Worm (Caenorhabditis elegans) whole organism, young adult: Measurements from ENCODE around the gene bca-1.

Experiments
- B0019.2 ChIP-seq: fragments of 200-800 bp; sonication (Bioruptor generic); conservative IDR thresholded peaks from 2 replicates; pipeline ENCODE4 v1.3.6; 2022; ENCODE audit warnings: missing genetic modification reagents, missing genetic modification characterization, missing compliant biosample characterization
- B0336.3 ChIP-seq: fragments of 200-800 bp; sonication (Bioruptor generic); IDR thresholded peaks from 2 replicates; pipeline ENCODE4 v1.3.6; 2022; ENCODE audit warnings: missing genetic modification characterization, missing compliant biosample characterization
- F37B4.10 ChIP-seq: fragments of 200-800 bp; sonication (Bioruptor generic); IDR thresholded peaks from 2 replicates; pipeline ENCODE4 v1.3.6; 2022; ENCODE audit warnings: missing genetic modification characterization, missing compliant biosample characterization
- F52B5.7 ChIP-seq: sonication (generic microtip); optimal IDR thresholded peaks from 2 replicates; lab custom pipeline; 2016; ENCODE audit warnings: mild to moderate bottlenecking, missing genetic modification characterization, missing compliant biosample characterization
- Y53F4B.3 ChIP-seq: fragments of 200-800 bp; sonication (Bioruptor generic); IDR thresholded peaks from 2 replicates; pipeline ENCODE4 v1.3.6; 2022; ENCODE audit warnings: missing genetic modification reagents, missing genetic modification characterization, missing compliant biosample characterization
- Y79H2A.3 ChIP-seq: fragments of 200-800 bp; sonication (Bioruptor generic); conservative IDR thresholded peaks from 2 replicates; pipeline ENCODE4 v1.3.6; 2022; ENCODE audit warnings: missing genetic modification reagents, missing genetic modification characterization, missing compliant biosample characterization
- aptf-3 ChIP-seq: fragments of 200-800 bp; sonication (Bioruptor generic); IDR thresholded peaks from 2 replicates; pipeline ENCODE4 v1.3.6; 2022; ENCODE audit warnings: missing genetic modification characterization, missing compliant biosample characterization
- atf-7 ChIP-seq: sonication (generic microtip); optimal IDR thresholded peaks from 2 replicates; lab custom pipeline; 2017; ENCODE audit warnings: mild to moderate bottlenecking, missing genetic modification characterization, missing compliant biosample characterization
- attf-3 ChIP-seq: fragments of 200-800 bp; sonication (Bioruptor generic); conservative IDR thresholded peaks from 2 replicates; pipeline ENCODE4 v1.3.6; 2022; ENCODE audit warnings: missing genetic modification reagents, missing genetic modification characterization, missing compliant biosample characterization
- bed-1 ChIP-seq: fragments of 200-800 bp; sonication (Bioruptor generic); IDR thresholded peaks from 2 replicates; pipeline ENCODE4 v1.3.6; 2022; ENCODE audit warnings: missing genetic modification reagents, missing genetic modification characterization, missing compliant biosample characterization
- cebp-1 ChIP-seq, 2 experiments: fragments of 200-800 bp in 1 of 2; sonication (Bioruptor generic) in 1 of 2; sonication (generic microtip) in 1 of 2; IDR thresholded peaks in 1 of 2; optimal IDR thresholded peaks in 1 of 2; 2 replicates each; pipeline versions ENCODE4 v1.3.6 to Lab custom; 2017 to 2022; ENCODE audit warnings: missing compliant biosample characterization in 2 of 2, missing genetic modification characterization in 2 of 2, mild to moderate bottlenecking in 1 of 2, missing genetic modification reagents in 1 of 2, moderate library complexity in 1 of 2
- cebp-2 ChIP-seq: fragments of 200-800 bp; sonication (Bioruptor generic); IDR thresholded peaks from 2 replicates; pipeline ENCODE4 v1.3.6; 2022; ENCODE audit warnings: missing genetic modification characterization, missing compliant biosample characterization
- ceh-27 ChIP-seq: fragments of 200-800 bp; sonication (Bioruptor generic); optimal IDR thresholded peaks from 2 replicates; lab custom pipeline; 2018; ENCODE audit warnings: mild to moderate bottlenecking, missing genetic modification characterization, moderate library complexity, missing compliant biosample characterization
- ceh-79 ChIP-seq: sonication (generic microtip); optimal IDR thresholded peaks from 2 replicates; lab custom pipeline; 2017; ENCODE audit warnings: mild to moderate bottlenecking, missing genetic modification characterization, missing compliant biosample characterization
- die-1 ChIP-seq: sonication (generic microtip); optimal IDR thresholded peaks from 2 replicates; lab custom pipeline; 2016; ENCODE audit warnings: missing genotype, mild to moderate bottlenecking, missing genetic modification characterization, missing compliant biosample characterization
- egl-44 ChIP-seq: fragments of 200-800 bp; sonication (Bioruptor generic); IDR thresholded peaks from 2 replicates; pipeline ENCODE4 v1.3.6; 2022; ENCODE audit warnings: missing genetic modification reagents, missing genetic modification characterization, missing compliant biosample characterization
- ekl-4 ChIP-seq: fragments of 200-800 bp; sonication (Bioruptor generic); IDR thresholded peaks from 2 replicates; pipeline ENCODE4 v1.3.6; 2022; ENCODE audit warnings: missing genetic modification reagents, missing genetic modification characterization, missing compliant biosample characterization
- gei-17 ChIP-seq: fragments of 200-800 bp; sonication (Bioruptor generic); optimal IDR thresholded peaks from 2 replicates; lab custom pipeline; 2018; ENCODE audit warnings: mild to moderate bottlenecking, missing genetic modification characterization, missing compliant biosample characterization
- hlh-12 ChIP-seq: sonication (generic microtip); optimal IDR thresholded peaks from 2 replicates; lab custom pipeline; 2016; ENCODE audit warnings: missing genetic modification characterization, missing compliant biosample characterization
- hlh-26 ChIP-seq: fragments of 200-800 bp; sonication (Bioruptor generic); conservative IDR thresholded peaks from 2 replicates; pipeline ENCODE4 v1.3.6; 2022; ENCODE audit warnings: missing genetic modification reagents, missing genetic modification characterization, missing compliant biosample characterization
- lag-1 ChIP-seq: fragments of 200-800 bp; sonication (Bioruptor generic); IDR thresholded peaks from 2 replicates; pipeline ENCODE4 v1.3.6; 2022; ENCODE audit warnings: missing genetic modification reagents, missing genetic modification characterization, missing compliant biosample characterization
- lin-40 ChIP-seq: sonication (generic microtip); optimal IDR thresholded peaks from 2 replicates; lab custom pipeline; 2016; ENCODE audit warnings: missing genetic modification characterization, mild to moderate bottlenecking, missing compliant biosample characterization, missing genotype, missing genetic modification reagents
- lin-54 ChIP-seq: fragments of 200-800 bp; sonication (Bioruptor generic); optimal IDR thresholded peaks from 2 replicates; lab custom pipeline; 2018; ENCODE audit warnings: mild to moderate bottlenecking, missing genetic modification characterization, missing compliant biosample characterization
- madf-3 ChIP-seq: fragments of 200-800 bp; sonication (Bioruptor generic); IDR thresholded peaks from 2 replicates; pipeline ENCODE4 v1.3.6; 2022; ENCODE audit warnings: missing genetic modification reagents, missing genetic modification characterization, missing compliant biosample characterization
- madf-8 ChIP-seq: fragments of 200-800 bp; sonication (Bioruptor generic); conservative IDR thresholded peaks from 2 replicates; pipeline ENCODE4 v1.3.6; 2022; ENCODE audit warnings: missing genetic modification reagents, missing genetic modification characterization, missing compliant biosample characterization
- mel-28 ChIP-seq: sonication (generic microtip); optimal IDR thresholded peaks from 2 replicates; lab custom pipeline; 2016; ENCODE audit warnings: borderline replicate concordance, mild to moderate bottlenecking, missing genetic modification characterization, missing compliant biosample characterization
- mes-4 ChIP-seq: sonication (generic microtip); optimal IDR thresholded peaks from 2 replicates; lab custom pipeline; 2016; ENCODE audit warnings: missing genotype, missing genetic modification characterization, missing compliant biosample characterization
- nfyb-1 ChIP-seq: fragments of 200-800 bp; sonication (Bioruptor generic); IDR thresholded peaks from 2 replicates; pipeline ENCODE4 v1.3.6; 2022; ENCODE audit warnings: missing genetic modification reagents, missing genetic modification characterization, missing compliant biosample characterization
- nhr-120 ChIP-seq: fragments of 200-800 bp; sonication (Bioruptor generic); IDR thresholded peaks from 2 replicates; pipeline ENCODE4 v1.3.6; 2022; ENCODE audit warnings: missing genetic modification characterization, missing compliant biosample characterization
- nhr-179 ChIP-seq: sonication (generic microtip); optimal IDR thresholded peaks from 2 replicates; lab custom pipeline; 2016; ENCODE audit warnings: mild to moderate bottlenecking, missing genetic modification characterization, missing compliant biosample characterization
- rcor-1 ChIP-seq: fragments of 200-800 bp; sonication (Bioruptor generic); IDR thresholded peaks from 2 replicates; pipeline ENCODE4 v1.3.6; 2022; ENCODE audit warnings: missing genetic modification reagents, missing genetic modification characterization, missing compliant biosample characterization
- rec-8 ChIP-seq, 2 experiments: sonication (generic microtip); optimal IDR thresholded peaks; 2 replicates each; lab custom pipeline; 2016; ENCODE audit warnings: mild to moderate bottlenecking in 2 of 2, missing genetic modification characterization in 2 of 2, missing genetic modification reagents in 2 of 2, missing genotype in 2 of 2, missing biosample characterization in 1 of 2, missing compliant biosample characterization in 1 of 2, moderate library complexity in 1 of 2
- repo-1 ChIP-seq: sonication (generic microtip); optimal IDR thresholded peaks from 2 replicates; lab custom pipeline; 2017; ENCODE audit warnings: mild to moderate bottlenecking, missing genetic modification characterization, missing compliant biosample characterization
- rpc-1 ChIP-seq, 2 experiments: fragments of 150-350 bp in 1 of 2; sonication (generic microtip) in 1 of 2; optimal IDR thresholded peaks; 2 replicates each; lab custom pipeline; 2014 to 2018; ENCODE audit warnings: missing biosample characterization in 1 of 2, missing genetic modification characterization in 1 of 2, missing genetic modification reagents in 1 of 2, missing genotype in 1 of 2
- sdz-38 ChIP-seq: sonication (generic microtip); optimal IDR thresholded peaks from 2 replicates; lab custom pipeline; 2016; ENCODE audit warnings: missing genotype, missing genetic modification characterization, missing compliant biosample characterization
- sea-2 ChIP-seq: fragments of 200-800 bp; sonication (Bioruptor generic); IDR thresholded peaks from 2 replicates; pipeline ENCODE4 v1.3.6; 2022; ENCODE audit warnings: missing genetic modification characterization, missing compliant biosample characterization
- snpc-4 ChIP-seq, 5 experiments: fragments of 150-350 bp in 1 of 5; sonication (generic microtip) in 4 of 5; optimal IDR thresholded peaks; 2 replicates each; lab custom pipeline; 2014 to 2018; ENCODE audit warnings: missing genetic modification characterization in 5 of 5, missing biosample characterization in 3 of 5, antibody characterized with exemption in 2 of 5, mild to moderate bottlenecking in 2 of 5, missing compliant biosample characterization in 2 of 5, missing genotype in 2 of 5, moderate library complexity in 2 of 5, missing genetic modification reagents in 1 of 5
- tbp1 ChIP-seq: fragments of 200-800 bp; sonication (Bioruptor generic); optimal IDR thresholded peaks from 2 replicates; lab custom pipeline; 2018; ENCODE audit warnings: mild to moderate bottlenecking, missing genetic modification characterization, missing compliant biosample characterization
- zfh-2 ChIP-seq: fragments of 200-800 bp; sonication (Bioruptor generic); conservative IDR thresholded peaks from 2 replicates; pipeline ENCODE4 v1.3.6; 2022; ENCODE audit warnings: missing genetic modification reagents, missing genetic modification characterization, missing compliant biosample characterization
- zim-3 ChIP-seq: sonication (generic microtip); optimal IDR thresholded peaks from 2 replicates; lab custom pipeline; 2017; ENCODE audit warnings: mild to moderate bottlenecking, missing genetic modification characterization, moderate library complexity, missing compliant biosample characterization
- ztf-18 ChIP-seq: sonication (generic microtip); optimal IDR thresholded peaks from 2 replicates; lab custom pipeline; 2016; ENCODE audit warnings: missing genotype, mild to moderate bottlenecking, missing genetic modification characterization, missing compliant biosample characterization
- ztf-25 ChIP-seq: fragments of 200-800 bp; sonication (Bioruptor generic); IDR thresholded peaks from 2 replicates; pipeline ENCODE4 v1.3.6; 2022; ENCODE audit warnings: missing genetic modification reagents, missing genetic modification characterization, missing compliant biosample characterization
- ztf-3 ChIP-seq: fragments of 200-800 bp; sonication (Bioruptor generic); optimal IDR thresholded peaks from 2 replicates; lab custom pipeline; 2018; ENCODE audit warnings: mild to moderate bottlenecking, missing genetic modification characterization, missing compliant biosample characterization

The bca-1 gene

DNA sequence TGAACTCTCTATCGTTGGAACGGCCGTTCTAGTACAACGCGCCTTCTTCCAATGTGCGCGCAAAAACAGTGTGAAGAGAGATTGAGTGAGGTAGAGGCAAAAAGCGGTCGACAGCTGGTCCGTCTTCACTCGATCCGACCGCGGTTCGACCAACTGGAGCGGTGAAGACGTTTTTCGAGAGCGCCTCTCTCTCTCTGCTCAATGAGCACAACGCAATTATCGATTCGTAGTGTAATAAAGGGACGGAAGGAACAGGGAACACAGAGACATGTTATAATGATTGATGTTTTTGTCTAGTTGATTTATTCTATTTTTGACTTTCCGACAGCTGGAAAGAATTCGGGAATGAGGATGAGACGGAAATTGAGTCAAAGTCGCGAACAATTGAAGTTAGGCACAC lies 20.3 kb upstream of the bca-1 start:
- TF ChIP-seq rec-8 (tag; optimal IDR thresholded peaks at IDR 0.05; lab: Kevin White, UChicago) (no peak), zfh-2 (GFP tag; lab: Robert Waterston, UW) (0 out of 2 replicates have a peak, but pooled peaks have one; percentile 21)

DNA sequence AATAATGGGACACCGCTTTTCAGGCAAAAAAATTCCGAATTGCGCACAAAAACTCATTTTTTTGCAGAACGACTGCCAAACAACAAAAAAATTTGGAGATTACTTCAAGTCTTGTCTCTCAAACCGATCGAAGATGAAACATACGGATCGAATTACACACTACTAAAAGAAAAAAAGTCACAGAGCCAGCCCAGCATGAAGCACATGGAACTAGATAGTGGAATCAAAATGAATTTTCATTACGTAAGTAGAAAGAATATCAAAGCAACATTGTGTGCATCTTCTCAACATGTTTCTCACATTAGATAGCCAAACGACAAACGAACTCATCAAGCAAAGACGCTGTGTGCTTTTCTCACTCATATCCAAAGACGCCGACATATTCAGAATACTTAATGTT lies 16.6 kb upstream of the bca-1 start:
- TF ChIP-seq hlh-26 (GFP tag; lab: Robert Waterston, UW) (no peak), ztf-25 (GFP tag; lab: Robert Waterston, UW) (no peak), rpc-1 (optimal IDR thresholded peaks at IDR 0.05; lab: Kevin White, UChicago) (no peak), rpc-1 (tag; optimal IDR thresholded peaks at IDR 0.05; lab: Kevin White, UChicago) (no peak), F37B4.10 (GFP tag; lab: Robert Waterston, UW) (no peak), bed-1 (GFP tag; lab: Robert Waterston, UW) (no peak), ekl-4 (GFP tag; lab: Robert Waterston, UW) (no peak), ceh-27 (no peak), lin-40 (no peak), attf-3 (GFP tag; lab: Robert Waterston, UW) (no peak), atf-7 (no peak), madf-8 (GFP tag; lab: Robert Waterston, UW) (no peak), cebp-1 (GFP tag; IDR thresholded peaks at IDR 0.05; lab: Robert Waterston, UW) (no peak), cebp-1 (tag; optimal IDR thresholded peaks at IDR 0.05; lab: Kevin White, UChicago) (no peak), B0336.3 (no peak)
- TF ChIP-seq, all 124 proteins: peak for 0

DNA sequence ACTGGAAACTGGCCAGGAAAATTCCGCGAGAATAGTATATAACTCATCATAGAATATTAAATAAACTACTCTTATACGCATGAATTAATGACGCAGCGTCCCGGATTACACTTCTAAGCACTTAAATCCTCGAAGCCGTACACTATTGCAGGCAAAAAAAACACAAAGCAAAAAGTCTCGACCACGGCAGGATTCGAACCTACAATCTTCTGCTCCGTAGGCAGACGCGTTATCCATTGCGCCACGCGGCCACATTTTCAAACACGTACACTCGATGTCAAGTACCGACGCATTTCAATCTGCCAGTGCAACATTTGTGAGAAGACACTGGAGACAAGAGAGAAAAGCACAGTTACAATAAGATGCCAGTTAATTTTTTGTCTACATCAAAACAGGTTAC lies 15.3 kb upstream of the bca-1 start:
- TF ChIP-seq rcor-1 (GFP tag; lab: Robert Waterston, UW) (no peak), ceh-79 (tag; lab: Kevin White, UChicago) (peak; percentile 20), aptf-3 (GFP tag; lab: Robert Waterston, UW) (no peak), nhr-120 (no peak), ztf-18 (tag; lab: Kevin White, UChicago) (peak; percentile 43), lin-54 (GFP tag; lab: Kevin White, UChicago) (peak; percentile 37), attf-3 (GFP tag; lab: Robert Waterston, UW) (no peak), lag-1 (GFP tag; lab: Robert Waterston, UW) (no peak), zim-3 (tag; lab: Kevin White, UChicago) (peak; percentile 66), mes-4 (tag; lab: Kevin White, UChicago) (peak; percentile 51), F52B5.7 (tag; lab: Kevin White, UChicago) (peak; percentile 58), madf-8 (GFP tag; lab: Robert Waterston, UW) (no peak), sea-2 (GFP tag; lab: Robert Waterston, UW) (no peak), Y53F4B.3 (GFP tag; lab: Robert Waterston, UW) (no peak), sdz-38 (tag; lab: Kevin White, UChicago) (no peak), snpc-4 (GFP tag; optimal IDR thresholded peaks at IDR 0.05; lab: Kevin White, UChicago) (peak; percentile 62), snpc-4 (tag; optimal IDR thresholded peaks at IDR 0.05; lab: Kevin White, UChicago) (no peak), ceh-27 (peak; percentile 62), nhr-179 (tag; lab: Kevin White, UChicago) (peak; percentile 15), B0019.2 (GFP tag; lab: Robert Waterston, UW) (0 out of 2 replicates have a peak, but pooled peaks have one; percentile 54), madf-3 (GFP tag; lab: Robert Waterston, UW) (0 out of 2 replicates have a peak, but pooled peaks have one; percentile 23), Y79H2A.3 (no peak), repo-1 (tag; lab: Kevin White, UChicago) (peak; percentile 9), cebp-1 (GFP tag; IDR thresholded peaks at IDR 0.05; lab: Robert Waterston, UW) (no peak), cebp-1 (tag; optimal IDR thresholded peaks at IDR 0.05; lab: Kevin White, UChicago) (no peak), nfyb-1 (GFP tag; lab: Robert Waterston, UW) (0 out of 2 replicates have a peak, but pooled peaks have one; percentile 57), hlh-12 (tag; lab: Kevin White, UChicago) (no peak), tbp1 (GFP tag; lab: Kevin White, UChicago) (peak; percentile 93), cebp-2 (no peak), lin-40 (peak; percentile 63), gei-17 (peak; percentile 1), egl-44 (GFP tag; lab: Robert Waterston, UW) (no peak), mel-28 (tag; lab: Kevin White, UChicago) (no peak), ztf-3 (GFP tag; lab: Kevin White, UChicago) (no peak), die-1 (peak; percentile 78)
